Worm (Caenorhabditis elegans) whole organism, young adult: ENCODE data around the gene glr-5.

Experiments
- F57A8.1 ChIP-seq: fragments of 200-800 bp; sonication (Bioruptor generic); optimal IDR thresholded peaks from 2 replicates; lab custom pipeline; 2018; ENCODE audit warnings: mild to moderate bottlenecking, missing genetic modification characterization, moderate library complexity, missing compliant biosample characterization
- attf-3 ChIP-seq: fragments of 200-800 bp; sonication (Bioruptor generic); conservative IDR thresholded peaks from 2 replicates; pipeline ENCODE4 v1.3.6; 2022; ENCODE audit warnings: missing genetic modification reagents, missing genetic modification characterization, missing compliant biosample characterization
- attf-5 ChIP-seq: fragments of 200-800 bp; sonication (Bioruptor generic); optimal IDR thresholded peaks from 2 replicates; lab custom pipeline; 2018; ENCODE audit warnings: mild to moderate bottlenecking, missing genetic modification characterization, missing compliant biosample characterization
- bed-1 ChIP-seq: fragments of 200-800 bp; sonication (Bioruptor generic); IDR thresholded peaks from 2 replicates; pipeline ENCODE4 v1.3.6; 2022; ENCODE audit warnings: missing genetic modification reagents, missing genetic modification characterization, missing compliant biosample characterization
- ceh-58 ChIP-seq: fragments of 200-800 bp; sonication (Bioruptor generic); IDR thresholded peaks from 2 replicates; pipeline ENCODE4 v1.3.6; 2022; ENCODE audit warnings: missing genetic modification characterization, missing compliant biosample characterization
- egl-18 ChIP-seq: fragments of 200-800 bp; sonication (Bioruptor generic); IDR thresholded peaks from 2 replicates; pipeline ENCODE4 v1.3.6; 2022; ENCODE audit warnings: missing genetic modification reagents, missing genetic modification characterization, missing compliant biosample characterization
- gei-17 ChIP-seq: fragments of 200-800 bp; sonication (Bioruptor generic); optimal IDR thresholded peaks from 2 replicates; lab custom pipeline; 2018; ENCODE audit warnings: mild to moderate bottlenecking, missing genetic modification characterization, missing compliant biosample characterization
- nhr-90 ChIP-seq: sonication (generic microtip); optimal IDR thresholded peaks from 2 replicates; lab custom pipeline; 2016; ENCODE audit warnings: missing genotype, mild to moderate bottlenecking, missing genetic modification characterization, missing compliant biosample characterization
- pbrm-1 ChIP-seq: fragments of 200-800 bp; sonication (Bioruptor generic); IDR thresholded peaks from 2 replicates; pipeline ENCODE4 v1.3.6; 2022; ENCODE audit warnings: missing genetic modification reagents, missing genetic modification characterization, missing compliant biosample characterization
- repo-1 ChIP-seq: sonication (generic microtip); optimal IDR thresholded peaks from 2 replicates; lab custom pipeline; 2017; ENCODE audit warnings: mild to moderate bottlenecking, missing genetic modification characterization, missing compliant biosample characterization
- ztf-3 ChIP-seq: fragments of 200-800 bp; sonication (Bioruptor generic); optimal IDR thresholded peaks from 2 replicates; lab custom pipeline; 2018; ENCODE audit warnings: mild to moderate bottlenecking, missing genetic modification characterization, missing compliant biosample characterization

- TF ChIP-seq ceh-58 (no peak), repo-1 (tag; lab: Kevin White, UChicago) (no peak), attf-5 (no peak), bed-1 (GFP tag; lab: Robert Waterston, UW) (no peak), gei-17 (no peak), ztf-3 (no peak), egl-18 (GFP tag; lab: Robert Waterston, UW) (no peak), nhr-90 (tag; lab: Kevin White, UChicago) (no peak), F57A8.1 (GFP tag; lab: Kevin White, UChicago) (no peak), attf-3 (no peak), pbrm-1 (GFP tag; lab: Robert Waterston, UW) (no peak)
Observed at ce11 chrV:8732934-8733333, 16.6 kb downstream of the glr-5 start, which contains the start of gene ZC196.4.
